Worm (Caenorhabditis elegans) whole organism, L3 larva: ENCODE data around the gene F19C7.4.
A peak's percentile ranks its signal among the peaks of the same experiment; 100 is the strongest.

Experiments used
- aly-2 ChIP-seq: fragments of 150-350 bp; optimal IDR thresholded peaks from 2 replicates; lab custom pipeline; 2014; ENCODE audit warnings: missing biosample characterization, missing genetic modification characterization
- ama-1 ChIP-seq: fragments of 150-350 bp; optimal IDR thresholded peaks from 2 replicates; lab custom pipeline; 2018
- ceh-82 ChIP-seq: fragments of 150-350 bp; optimal IDR thresholded peaks from 2 replicates; lab custom pipeline; 2014; ENCODE audit warnings: missing biosample characterization, missing genetic modification characterization
- ceh-9 ChIP-seq: sonication (generic microtip); optimal IDR thresholded peaks from 2 replicates; lab custom pipeline; 2018; ENCODE audit warnings: missing biosample characterization, missing genetic modification characterization
- daf-12 ChIP-seq: fragments of 150-350 bp; optimal IDR thresholded peaks from 2 replicates; lab custom pipeline; 2014; ENCODE audit warnings: missing biosample characterization, missing genetic modification reagents, missing genetic modification characterization
- elt-2 ChIP-seq: sonication (generic microtip); optimal IDR thresholded peaks from 2 replicates; lab custom pipeline; 2016; ENCODE audit warnings: missing genetic modification reagents, mild to moderate bottlenecking, missing genetic modification characterization, missing compliant biosample characterization
- eor-1 ChIP-seq, 2 experiments: fragments of 150-350 bp; optimal IDR thresholded peaks; 2 replicates each; lab custom pipeline; 2014 to 2018; ENCODE audit warnings: missing biosample characterization in 2 of 2, missing genetic modification characterization in 2 of 2
- fkh-10 ChIP-seq: sonication (generic microtip); optimal IDR thresholded peaks from 2 replicates; lab custom pipeline; 2017; ENCODE audit warnings: missing biosample characterization, missing genetic modification reagents, missing genetic modification characterization
- fkh-2 ChIP-seq: fragments of 150-350 bp; optimal IDR thresholded peaks from 2 replicates; lab custom pipeline; 2014; ENCODE audit warnings: missing biosample characterization, missing genetic modification reagents, missing genetic modification characterization
- fos-1 ChIP-seq: fragments of 150-350 bp; optimal IDR thresholded peaks from 2 replicates; lab custom pipeline; 2014; ENCODE audit warnings: missing biosample characterization, missing genetic modification characterization
- jun-1 ChIP-seq: fragments of 150-350 bp; optimal IDR thresholded peaks from 2 replicates; lab custom pipeline; 2014; ENCODE audit warnings: missing biosample characterization, missing genetic modification reagents, missing genetic modification characterization
- lin-15B ChIP-seq: fragments of 150-350 bp; optimal IDR thresholded peaks from 2 replicates; lab custom pipeline; 2014; ENCODE audit warnings: missing biosample characterization, missing genetic modification characterization
- lin-39 ChIP-seq: fragments of 150-350 bp; optimal IDR thresholded peaks from 2 replicates; lab custom pipeline; 2018; ENCODE audit warnings: missing biosample characterization, missing genetic modification reagents, missing genetic modification characterization
- mdl-1 ChIP-seq: fragments of 150-350 bp; optimal IDR thresholded peaks from 2 replicates; lab custom pipeline; 2014; ENCODE audit warnings: missing biosample characterization, missing genetic modification characterization
- nfya-1 ChIP-seq: sonication (generic microtip); optimal IDR thresholded peaks from 2 replicates; lab custom pipeline; 2017; ENCODE audit warnings: missing genetic modification characterization, mild to moderate bottlenecking, missing compliant biosample characterization, antibody characterized with exemption, moderate library complexity; ENCODE audit not compliant: insufficient read depth
- nhr-12 ChIP-seq: fragments of 150-350 bp; optimal IDR thresholded peaks from 2 replicates; lab custom pipeline; 2014; ENCODE audit warnings: missing biosample characterization, missing genetic modification characterization
- nhr-23 ChIP-seq: fragments of 150-350 bp; optimal IDR thresholded peaks from 2 replicates; lab custom pipeline; 2014; ENCODE audit warnings: missing biosample characterization, missing genetic modification reagents, missing genetic modification characterization
- nhr-25 ChIP-seq: sonication (generic microtip); optimal IDR thresholded peaks from 2 replicates; lab custom pipeline; 2017; ENCODE audit warnings: missing biosample characterization, missing genetic modification characterization
- nhr-43 ChIP-seq: sonication (generic microtip); optimal IDR thresholded peaks from 2 replicates; lab custom pipeline; 2016; ENCODE audit warnings: mild to moderate bottlenecking, missing genetic modification characterization, missing compliant biosample characterization; ENCODE audit not compliant: poor library complexity, severe bottlenecking
- nhr-67 ChIP-seq: fragments of 150-350 bp; optimal IDR thresholded peaks from 2 replicates; lab custom pipeline; 2014; ENCODE audit warnings: missing biosample characterization, missing genetic modification characterization
- nhr-76 ChIP-seq: fragments of 150-350 bp; sonication (generic microtip); optimal IDR thresholded peaks from 5 replicates; lab custom pipeline; 2014; ENCODE audit warnings: missing biosample characterization, missing genetic modification characterization
- sea-2 ChIP-seq: fragments of 150-350 bp; sonication (generic microtip); optimal IDR thresholded peaks from 4 replicates; lab custom pipeline; 2014; ENCODE audit warnings: missing biosample characterization, missing genetic modification reagents, missing genetic modification characterization
- skn-1 ChIP-seq: fragments of 150-350 bp; optimal IDR thresholded peaks from 2 replicates; lab custom pipeline; 2014; ENCODE audit warnings: missing biosample characterization, missing genetic modification characterization
- snpc-4 ChIP-seq: fragments of 150-350 bp; optimal IDR thresholded peaks from 2 replicates; lab custom pipeline; 2014; ENCODE audit warnings: missing biosample characterization, missing genetic modification characterization
- unc-62 ChIP-seq: fragments of 150-350 bp; sonication (generic microtip); optimal IDR thresholded peaks from 4 replicates; lab custom pipeline; 2014; ENCODE audit warnings: missing biosample characterization, missing genetic modification reagents, missing genetic modification characterization
- ztf-11 ChIP-seq: fragments of 150-350 bp; optimal IDR thresholded peaks from 2 replicates; lab custom pipeline; 2014; ENCODE audit warnings: missing biosample characterization, missing genetic modification characterization
- ztf-4 ChIP-seq: fragments of 150-350 bp; optimal IDR thresholded peaks from 2 replicates; lab custom pipeline; 2014; ENCODE audit warnings: missing biosample characterization, missing genetic modification characterization

Gene F19C7.4

DNA sequence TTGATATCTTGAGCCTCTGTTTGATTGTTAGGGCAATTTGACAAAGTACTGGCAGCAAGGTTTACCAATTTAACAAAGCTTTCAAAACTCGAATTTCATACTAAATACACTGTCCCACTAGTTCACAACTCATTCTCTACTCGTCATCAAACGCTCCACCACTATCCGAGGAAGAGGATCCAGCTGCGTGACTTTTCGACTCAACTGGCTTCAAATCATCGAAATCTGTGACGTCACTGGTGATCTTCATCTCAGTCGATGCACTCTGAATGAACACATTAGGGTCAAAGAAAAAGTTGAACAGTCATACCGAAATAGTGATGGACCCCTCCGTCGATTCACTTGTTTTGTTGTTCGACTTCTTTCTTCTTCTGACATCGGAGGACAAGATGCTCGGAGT is 36.8 kb upstream of the F19C7.4 start:
- TF ChIP-seq nhr-67 (tag; lab: Kevin White, UChicago) (no peak), ama-1 (no peak), lin-15B (tag; lab: Kevin White, UChicago) (no peak), ceh-82 (tag; lab: Kevin White, UChicago) (no peak), nhr-12 (no peak), aly-2 (no peak), mdl-1 (no peak), nhr-43 (tag; lab: Kevin White, UChicago) (no peak), lin-39 (no peak), nhr-25 (tag; lab: Kevin White, UChicago) (no peak), nfya-1 (no peak), daf-12 (no peak)

DNA sequence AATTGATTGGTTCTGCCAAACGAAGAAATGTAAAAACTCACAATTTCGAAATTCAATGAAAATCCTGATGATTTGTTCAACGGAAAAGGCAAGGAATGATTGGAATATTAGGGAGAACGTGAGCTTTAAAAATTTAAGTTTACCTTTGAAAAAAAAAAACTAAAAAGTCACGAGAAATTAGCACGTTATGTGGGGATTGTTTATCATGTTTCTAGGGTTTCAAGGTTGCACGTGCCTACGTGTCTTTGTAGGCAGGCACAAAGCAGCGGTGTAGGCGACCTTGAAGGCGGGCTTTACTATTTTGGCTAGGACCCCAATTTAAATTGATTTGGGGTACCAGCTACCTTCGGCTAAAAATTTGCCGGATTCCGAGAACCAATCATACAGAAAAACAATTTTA is 35.3 kb upstream of the F19C7.4 start, which contains the start of gene F28E10.4:
Gene F28E10.4 (minus strand): TSS at position 101 of the 400 bp plus-strand sequence.
- TF ChIP-seq ceh-9 = no peak

DNA sequence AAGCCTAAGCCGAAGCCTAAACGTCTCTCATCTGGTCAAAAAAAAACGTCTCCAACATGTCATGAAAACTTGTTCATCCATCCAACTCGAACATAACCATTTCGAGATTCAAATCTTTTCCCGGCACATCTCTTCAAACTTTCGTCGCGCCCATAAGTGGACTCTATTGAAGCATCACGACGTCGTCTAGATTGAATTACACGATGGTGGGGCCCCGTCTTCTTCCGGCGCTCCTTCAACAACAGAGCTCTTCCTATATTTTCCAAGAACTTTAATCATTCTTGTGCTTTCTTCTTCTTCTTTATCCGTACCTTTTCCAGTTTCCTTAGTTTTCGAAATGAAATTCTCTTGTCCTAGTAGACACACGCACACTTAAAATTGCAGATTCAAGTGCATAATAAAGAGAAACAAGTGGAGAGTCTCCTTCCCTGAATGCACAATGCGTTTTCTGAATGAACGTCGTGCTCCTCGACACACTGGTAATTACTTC is 34.2 kb upstream of the F19C7.4 start, which contains the start of gene F28E10.1:
Gene F28E10.1 (plus strand): TSS at position 440 of the 490 bp plus-strand sequence.
- TF ChIP-seq ztf-4 (no peak), lin-39 (peak; percentile 1), fkh-10 (GFP tag; lab: Kevin White, UChicago) (peak; percentile 73)
- TF ChIP-seq, all 47 proteins: peak for 2

DNA sequence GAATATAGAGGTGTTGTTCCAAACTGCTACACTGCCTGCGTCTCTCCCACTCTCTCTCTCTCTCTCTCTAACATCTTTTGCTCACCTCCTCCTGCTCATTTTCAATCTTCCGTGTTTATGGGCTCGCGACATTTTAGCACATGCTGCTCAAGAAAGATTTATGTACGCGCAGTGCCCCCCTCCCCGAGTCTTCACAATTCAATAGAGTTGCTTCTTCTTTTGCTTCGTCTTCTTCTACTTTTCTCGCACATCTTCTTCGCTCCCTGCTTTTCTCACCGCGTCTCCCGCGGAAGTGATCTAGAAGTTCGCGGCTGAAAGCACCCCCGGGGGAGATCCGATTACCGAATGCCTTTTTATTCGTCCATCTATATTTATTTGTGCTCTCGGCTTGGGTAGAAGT is 32.1 kb upstream of the F19C7.4 start:
- peak; percentile 63 for TF ChIP-seq fkh-10 (GFP tag; lab: Kevin White, UChicago)
- no peak for TF ChIP-seq fkh-2
- no peak for TF ChIP-seq nhr-43 (tag; lab: Kevin White, UChicago)
- TF ChIP-seq nfya-1 = peak; percentile 11
- TF ChIP-seq elt-2 (tag; lab: Kevin White, UChicago) = no peak
- TF ChIP-seq skn-1 (tag; lab: Kevin White, UChicago) = no peak
- TF ChIP-seq, all 47 proteins: peak for 2

DNA sequence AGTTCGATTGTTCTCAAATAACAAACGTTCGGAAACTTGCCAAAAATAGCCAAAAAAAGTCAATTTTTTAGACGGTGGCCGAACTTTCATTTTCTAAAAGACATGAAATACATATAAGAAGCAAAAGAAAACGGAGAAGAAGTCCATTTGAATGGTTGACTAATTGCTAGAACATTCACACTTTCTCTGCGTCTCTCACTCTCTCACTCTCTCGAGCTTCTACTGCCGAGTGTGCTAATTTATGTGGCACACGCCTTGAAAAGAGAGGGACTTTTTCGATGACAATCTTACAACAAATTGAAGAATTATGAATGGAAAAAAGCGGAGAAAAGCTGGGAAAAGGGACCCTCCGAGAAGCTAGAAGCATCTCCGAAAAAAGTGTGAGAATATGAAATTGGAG is 28.6 kb upstream of the F19C7.4 start:
- TF ChIP-seq nfya-1 (peak; percentile 21), snpc-4 (tag; lab: Kevin White, UChicago) (no peak)

DNA sequence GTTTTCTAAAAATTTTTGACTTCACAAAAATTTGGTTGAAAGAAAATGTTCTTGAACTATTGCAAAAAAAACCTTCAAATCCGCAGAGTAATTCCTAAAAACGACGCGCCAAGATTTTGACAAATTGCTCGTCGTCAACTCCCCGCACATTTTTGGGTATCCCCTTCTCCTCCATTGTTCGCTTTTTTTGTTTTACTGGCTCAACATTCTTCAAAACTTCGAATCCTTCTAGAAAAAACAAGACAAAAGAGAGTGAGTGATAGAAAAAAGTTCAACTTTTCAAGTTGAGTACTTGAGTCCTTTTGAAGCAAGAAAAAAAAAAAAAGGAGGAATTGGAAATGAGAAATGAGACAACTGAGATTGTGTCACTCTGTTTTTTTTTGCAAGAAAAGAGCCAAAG is 25.8 kb upstream of the F19C7.4 start:
- TF ChIP-seq nhr-23 (tag; lab: Kevin White, UChicago) = no peak
- TF ChIP-seq lin-39 = peak; percentile 7
- TF ChIP-seq nhr-67 (tag; lab: Kevin White, UChicago) = no peak

DNA sequence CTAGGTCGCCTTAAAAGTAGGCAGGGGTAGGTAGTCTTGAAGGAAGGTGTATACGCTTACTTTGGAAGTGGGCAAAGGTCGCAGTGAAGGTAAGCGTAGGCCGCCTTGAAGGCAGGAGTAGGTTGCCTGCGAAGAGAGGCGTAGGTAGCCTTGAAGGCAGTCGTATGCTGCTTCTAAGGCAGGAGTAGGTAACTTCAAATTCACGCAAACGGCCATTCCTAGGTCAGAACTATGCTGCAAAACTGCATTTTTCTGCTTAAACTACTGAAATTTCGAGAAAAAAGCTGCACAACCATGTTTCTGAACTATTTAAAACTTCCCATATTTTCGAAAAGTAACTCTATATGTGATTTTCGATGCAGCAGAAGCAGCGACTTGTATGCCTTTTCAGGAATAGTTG is 23.2 kb upstream of the F19C7.4 start:
- TF ChIP-seq eor-1 (tag; optimal IDR thresholded peaks at IDR 0.05; lab: Kevin White, UChicago) (no peak), ztf-11 (tag; lab: Kevin White, UChicago) (no peak), nhr-25 (tag; lab: Kevin White, UChicago) (no peak), jun-1 (tag; lab: Kevin White, UChicago) (no peak), nhr-76 (tag; lab: Kevin White, UChicago) (no peak)

DNA sequence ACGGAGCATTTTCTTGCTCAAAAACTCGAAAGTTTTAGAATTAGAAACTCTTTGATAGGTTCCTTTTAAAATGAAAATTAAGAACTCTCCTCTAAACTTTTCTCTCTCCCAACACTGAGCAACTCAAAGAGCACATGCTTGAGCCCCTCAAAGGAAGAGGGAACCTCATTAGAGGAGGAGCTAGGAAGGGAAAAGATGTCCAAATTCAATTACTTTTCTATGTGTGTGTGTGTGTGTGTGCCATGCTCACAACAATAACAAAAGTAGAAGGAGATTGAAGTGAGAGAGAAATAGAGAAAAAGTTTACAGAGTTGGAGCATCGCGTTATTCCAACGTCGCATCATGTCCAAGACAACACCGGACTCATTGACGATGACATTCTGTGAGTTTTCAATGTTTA is 16.7 kb upstream of the F19C7.4 start:
- TF ChIP-seq fos-1 (no peak), nfya-1 (peak; percentile 49), sea-2 (GFP tag; lab: Kevin White, UChicago) (peak; percentile 17), unc-62 (GFP tag; lab: Kevin White, UChicago) (no peak), lin-15B (tag; lab: Kevin White, UChicago) (peak; percentile 6), fkh-10 (GFP tag; lab: Kevin White, UChicago) (peak; percentile 97)
- TF ChIP-seq, all 47 proteins: peak for 4
